Worm (Caenorhabditis elegans) whole organism, late embryonic: ENCODE data around the gene F59E12.9.

Experiments
- C08G9.2 ChIP-seq: sonication (generic microtip); optimal IDR thresholded peaks from 2 replicates; lab custom pipeline; 2016; ENCODE audit warnings: mild to moderate bottlenecking, missing genetic modification characterization, moderate library complexity, missing compliant biosample characterization
- F13H6.1 ChIP-seq: sonication (generic microtip); optimal IDR thresholded peaks from 2 replicates; lab custom pipeline; 2016; ENCODE audit warnings: missing genetic modification characterization, missing compliant biosample characterization
- K09A11.1 ChIP-seq: sonication (generic microtip); optimal IDR thresholded peaks from 2 replicates; lab custom pipeline; 2017; ENCODE audit warnings: antibody characterized with exemption, mild to moderate bottlenecking, missing genetic modification characterization, missing compliant biosample characterization; ENCODE audit not compliant: insufficient read depth
- T23F11.4 ChIP-seq: fragments of 200-800 bp; sonication (Bioruptor generic); optimal IDR thresholded peaks from 2 replicates; lab custom pipeline; 2018; ENCODE audit warnings: mild to moderate bottlenecking, missing genetic modification characterization, missing compliant biosample characterization
- Y22D7AL.16 ChIP-seq: sonication (generic microtip); optimal IDR thresholded peaks from 2 replicates; lab custom pipeline; 2016; ENCODE audit warnings: missing genetic modification characterization, missing compliant biosample characterization
- ahr-1 ChIP-seq: sonication (generic microtip); optimal IDR thresholded peaks from 2 replicates; lab custom pipeline; 2016; ENCODE audit warnings: missing genetic modification characterization, missing compliant biosample characterization
- ceh-22 ChIP-seq: sonication (generic microtip); optimal IDR thresholded peaks from 2 replicates; lab custom pipeline; 2017; ENCODE audit warnings: missing biosample characterization, missing genetic modification characterization
- ceh-24 ChIP-seq: sonication (generic microtip); optimal IDR thresholded peaks from 2 replicates; lab custom pipeline; 2016; ENCODE audit warnings: mild to moderate bottlenecking, missing genetic modification characterization, missing compliant biosample characterization
- ceh-30 ChIP-seq: fragments of 150-350 bp; optimal IDR thresholded peaks from 2 replicates; lab custom pipeline; 2014; ENCODE audit warnings: missing biosample characterization, missing genetic modification characterization
- ceh-31 ChIP-seq: sonication (generic microtip); optimal IDR thresholded peaks from 2 replicates; lab custom pipeline; 2016; ENCODE audit warnings: missing genetic modification characterization, missing compliant biosample characterization
- ceh-45 ChIP-seq: fragments of 200-800 bp; sonication (Bioruptor generic); IDR thresholded peaks from 2 replicates; pipeline ENCODE4 v1.3.6; 2022; ENCODE audit warnings: missing genetic modification reagents, missing genetic modification characterization, missing compliant biosample characterization
- ceh-6 ChIP-seq: fragments of 200-800 bp; sonication (Bioruptor generic); optimal IDR thresholded peaks from 2 replicates; lab custom pipeline; 2018; ENCODE audit warnings: mild to moderate bottlenecking, missing genetic modification characterization, missing compliant biosample characterization
- ceh-9 ChIP-seq: sonication (generic microtip); optimal IDR thresholded peaks from 2 replicates; lab custom pipeline; 2016; ENCODE audit warnings: mild to moderate bottlenecking, missing genetic modification characterization, inconsistent platforms, missing compliant biosample characterization
- che-1 ChIP-seq: sonication (generic microtip); optimal IDR thresholded peaks from 2 replicates; lab custom pipeline; 2016; ENCODE audit warnings: mild to moderate bottlenecking, missing genetic modification characterization, missing compliant biosample characterization
- dmd-4 ChIP-seq: sonication (generic microtip); optimal IDR thresholded peaks from 2 replicates; lab custom pipeline; 2016; ENCODE audit warnings: borderline replicate concordance, missing genetic modification characterization, missing compliant biosample characterization
- ets-4 ChIP-seq: sonication (generic microtip); optimal IDR thresholded peaks from 2 replicates; lab custom pipeline; 2016; ENCODE audit warnings: missing genetic modification characterization, missing compliant biosample characterization
- fkh-10 ChIP-seq: fragments of 150-350 bp; optimal IDR thresholded peaks from 2 replicates; lab custom pipeline; 2014; ENCODE audit warnings: missing biosample characterization, missing genetic modification reagents, missing genetic modification characterization
- fkh-6 ChIP-seq: sonication (generic microtip); optimal IDR thresholded peaks from 2 replicates; lab custom pipeline; 2016; ENCODE audit warnings: missing genetic modification characterization, missing compliant biosample characterization
- gmeb-2 ChIP-seq: sonication (generic microtip); optimal IDR thresholded peaks from 2 replicates; lab custom pipeline; 2016; ENCODE audit warnings: missing genetic modification characterization, inconsistent platforms, missing compliant biosample characterization
- hlh-15 ChIP-seq: sonication (generic microtip); optimal IDR thresholded peaks from 2 replicates; lab custom pipeline; 2016; ENCODE audit warnings: missing genetic modification characterization, missing compliant biosample characterization
- hlh-6 ChIP-seq: sonication (generic microtip); optimal IDR thresholded peaks from 2 replicates; lab custom pipeline; 2016; ENCODE audit warnings: missing genotype, missing genetic modification characterization, missing compliant biosample characterization
- lim-6 ChIP-seq: sonication (generic microtip); optimal IDR thresholded peaks from 2 replicates; lab custom pipeline; 2016; ENCODE audit warnings: missing genetic modification characterization, missing compliant biosample characterization
- npax-4 ChIP-seq: sonication (generic microtip); optimal IDR thresholded peaks from 2 replicates; lab custom pipeline; 2016; ENCODE audit warnings: missing genetic modification characterization, missing compliant biosample characterization
- pha-2 ChIP-seq: sonication (generic microtip); optimal IDR thresholded peaks from 2 replicates; lab custom pipeline; 2017; ENCODE audit warnings: mild to moderate bottlenecking, missing genetic modification characterization, missing compliant biosample characterization
- pha-4 ChIP-seq: fragments of 150-350 bp; optimal IDR thresholded peaks from 2 replicates; lab custom pipeline; 2018; ENCODE audit warnings: missing biosample characterization, missing genetic modification reagents, missing genetic modification characterization
- sdc-2 ChIP-seq: sonication (generic microtip); optimal IDR thresholded peaks from 2 replicates; lab custom pipeline; 2016; ENCODE audit warnings: missing genotype, missing genetic modification characterization, missing compliant biosample characterization
- syd-9 ChIP-seq: sonication (generic microtip); optimal IDR thresholded peaks from 2 replicates; lab custom pipeline; 2016; ENCODE audit warnings: mild to moderate bottlenecking, missing genetic modification characterization, moderate library complexity, missing compliant biosample characterization
- tbx-2 ChIP-seq: sonication (generic microtip); optimal IDR thresholded peaks from 2 replicates; lab custom pipeline; 2016; ENCODE audit warnings: missing genetic modification characterization, missing compliant biosample characterization
- ttx-3 ChIP-seq: sonication (generic microtip); optimal IDR thresholded peaks from 2 replicates; lab custom pipeline; 2016; ENCODE audit warnings: missing genetic modification reagents, missing genetic modification characterization, missing compliant biosample characterization
- unc-3 ChIP-seq, 2 experiments: fragments of 200-800 bp in 1 of 2; sonication (Bioruptor generic) in 1 of 2; sonication (generic microtip) in 1 of 2; conservative IDR thresholded peaks in 1 of 2; optimal IDR thresholded peaks in 1 of 2; 2 replicates each; pipeline versions ENCODE4 v1.3.6 to Lab custom; 2016 to 2022; ENCODE audit warnings: missing compliant biosample characterization in 2 of 2, missing genetic modification characterization in 2 of 2, missing genetic modification reagents in 1 of 2
- unc-42 ChIP-seq: sonication (generic microtip); optimal IDR thresholded peaks from 2 replicates; lab custom pipeline; 2016; ENCODE audit warnings: missing genotype, missing genetic modification characterization, missing compliant biosample characterization
- unc-55 ChIP-seq: sonication (generic microtip); optimal IDR thresholded peaks from 2 replicates; lab custom pipeline; 2017; ENCODE audit warnings: missing biosample characterization, missing genetic modification reagents, missing genetic modification characterization
- ztf-16 ChIP-seq: sonication (generic microtip); optimal IDR thresholded peaks from 2 replicates; lab custom pipeline; 2017; ENCODE audit warnings: missing genetic modification characterization, missing compliant biosample characterization

Gene F59E12.9

DNA sequence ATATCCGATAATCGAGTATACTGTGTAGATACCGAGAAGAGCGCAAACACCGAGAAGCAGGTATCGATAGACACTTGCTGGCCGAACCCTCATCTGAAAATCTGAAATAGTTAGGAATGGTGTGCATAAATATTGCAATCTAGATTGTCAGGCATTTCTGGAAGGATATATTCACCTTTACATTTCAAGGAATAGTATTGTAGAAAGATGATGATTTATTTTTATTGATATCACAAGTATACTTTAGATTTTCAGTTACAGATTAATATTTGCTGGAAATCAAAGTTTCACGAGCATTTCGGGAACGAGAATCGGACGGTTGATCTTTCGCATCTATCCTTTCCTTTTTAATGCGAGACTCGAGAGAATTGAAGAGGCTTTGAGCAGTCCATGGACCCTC, 12.8 kb upstream of the F59E12.9 start, which contains the start of gene fut-3:
Gene fut-3 (minus strand): TSS at position 101 of the 400 bp plus-strand sequence.
- TF ChIP-seq pha-2 (tag; lab: Kevin White, UChicago), result no peak

DNA sequence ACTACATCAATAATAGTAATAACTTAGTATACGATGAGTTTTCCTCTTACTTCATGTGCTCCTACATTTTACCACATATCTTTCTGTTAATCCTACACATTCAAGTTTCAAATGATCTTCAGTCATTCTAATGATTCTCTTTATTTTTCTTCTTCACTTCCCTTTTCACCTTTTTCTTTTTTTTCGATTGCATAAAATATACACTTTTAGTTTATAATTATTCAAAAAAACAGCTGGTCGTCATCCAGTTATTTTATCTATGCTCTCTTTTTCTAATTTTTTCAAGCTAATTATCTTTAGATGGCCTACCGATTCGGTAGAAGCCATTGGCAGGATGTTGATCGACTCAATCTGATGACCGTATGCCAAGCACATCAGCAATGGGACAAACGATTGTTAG, 7.4 kb upstream of the F59E12.9 start, which contains the start of gene F59E12.1:
Gene F59E12.1 (plus strand): TSS at position 301 of the 400 bp plus-strand sequence.
- TF ChIP-seq che-1 (tag; lab: Kevin White, UChicago), result no peak
- TF ChIP-seq ceh-45 (GFP tag; lab: Robert Waterston, UW), result no peak
- TF ChIP-seq unc-3 (GFP tag; conservative IDR thresholded peaks at IDR 0.05; lab: Robert Waterston, UW), result no peak
- TF ChIP-seq unc-3 (tag; optimal IDR thresholded peaks at IDR 0.05; lab: Kevin White, UChicago), result no peak
- TF ChIP-seq unc-55, result no peak
- no peak for TF ChIP-seq npax-4 (tag; lab: Kevin White, UChicago)
- no peak for TF ChIP-seq ceh-24 (tag; lab: Kevin White, UChicago)
- TF ChIP-seq pha-4, result no peak
- no peak for TF ChIP-seq ceh-30 (tag; lab: Kevin White, UChicago)
- no peak for TF ChIP-seq ceh-31 (tag; lab: Kevin White, UChicago)
- TF ChIP-seq unc-42 (tag; lab: Kevin White, UChicago), result no peak
- TF ChIP-seq hlh-15 (tag; lab: Kevin White, UChicago), result no peak
- TF ChIP-seq hlh-6 (tag; lab: Kevin White, UChicago), result no peak
- no peak for TF ChIP-seq fkh-10
- TF ChIP-seq T23F11.4 (GFP tag; lab: Kevin White, UChicago), result no peak
- TF ChIP-seq syd-9, result no peak
- TF ChIP-seq ets-4 (tag; lab: Kevin White, UChicago), result no peak
- TF ChIP-seq F13H6.1 (tag; lab: Kevin White, UChicago), result no peak
- TF ChIP-seq ahr-1 (tag; lab: Kevin White, UChicago), result no peak
- no peak for TF ChIP-seq tbx-2 (tag; lab: Kevin White, UChicago)
- no peak for TF ChIP-seq ztf-16 (tag; lab: Kevin White, UChicago)

DNA sequence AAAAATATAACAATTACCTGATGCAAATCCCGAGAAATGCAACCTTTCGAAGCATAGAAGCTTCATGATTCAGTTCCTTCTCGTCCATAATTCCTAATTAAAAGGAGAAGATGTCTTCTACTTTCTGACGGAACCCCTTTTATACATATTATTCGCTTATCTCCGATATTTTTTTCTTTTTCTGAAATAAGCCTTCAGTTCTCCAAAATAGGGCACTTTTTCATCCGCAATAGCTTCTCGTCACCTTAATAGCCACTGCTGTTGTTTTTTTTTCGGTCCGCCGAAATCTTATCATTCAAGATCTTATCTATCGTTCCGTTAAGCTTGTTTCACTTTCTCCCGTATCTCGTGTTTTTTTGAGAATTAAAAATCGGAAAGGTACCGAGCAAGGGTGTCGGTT, 5.5 kb upstream of the F59E12.9 start, which contains the start of gene bli-2:
Gene bli-2 (minus strand): TSS at position 101 of the 400 bp plus-strand sequence.
- TF ChIP-seq C08G9.2 (tag; lab: Kevin White, UChicago), result no peak
- no peak for TF ChIP-seq fkh-10
- TF ChIP-seq ets-4 (tag; lab: Kevin White, UChicago), result no peak
- no peak for TF ChIP-seq ceh-22 (tag; lab: Kevin White, UChicago)
- no peak for TF ChIP-seq sdc-2 (tag; lab: Kevin White, UChicago)
- TF ChIP-seq ceh-6 (GFP tag; lab: Kevin White, UChicago), result no peak
- no peak for TF ChIP-seq hlh-15 (tag; lab: Kevin White, UChicago)
- no peak for TF ChIP-seq ceh-45 (GFP tag; lab: Robert Waterston, UW)
- TF ChIP-seq Y22D7AL.16 (tag; lab: Kevin White, UChicago), result no peak
- TF ChIP-seq pha-4, result no peak
- no peak for TF ChIP-seq gmeb-2 (tag; lab: Kevin White, UChicago)
- TF ChIP-seq fkh-6 (tag; lab: Kevin White, UChicago), result no peak
- no peak for TF ChIP-seq unc-3 (GFP tag; conservative IDR thresholded peaks at IDR 0.05; lab: Robert Waterston, UW)
- TF ChIP-seq unc-3 (tag; optimal IDR thresholded peaks at IDR 0.05; lab: Kevin White, UChicago), result no peak

DNA sequence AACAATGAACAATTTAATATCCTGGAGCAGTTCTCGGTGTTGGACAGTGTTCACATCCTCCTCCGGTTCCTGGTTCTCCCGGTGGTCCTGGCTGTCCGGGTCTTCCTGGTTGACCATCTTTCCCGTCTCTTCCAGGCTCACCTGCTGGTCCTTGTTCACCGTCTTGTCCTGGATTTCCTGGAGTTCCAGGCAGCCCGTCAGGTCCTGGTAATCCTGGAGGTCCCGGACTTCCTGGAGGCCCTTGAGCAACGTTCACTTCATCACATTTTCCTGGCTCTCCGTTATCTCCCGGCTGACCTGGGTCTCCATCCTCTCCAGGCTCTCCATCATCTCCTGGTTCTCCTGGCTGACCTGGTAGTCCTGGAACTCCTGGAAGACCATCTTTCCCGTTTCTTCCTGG, 4.6 kb upstream of the F59E12.9 start:
- TF ChIP-seq ttx-3 (tag; lab: Kevin White, UChicago), result no peak
- TF ChIP-seq fkh-6 (tag; lab: Kevin White, UChicago), result no peak
- no peak for TF ChIP-seq ceh-22 (tag; lab: Kevin White, UChicago)
- TF ChIP-seq ets-4 (tag; lab: Kevin White, UChicago), result no peak
- TF ChIP-seq pha-4, result no peak
- TF ChIP-seq dmd-4, result no peak
- TF ChIP-seq lim-6 (tag; lab: Kevin White, UChicago), result no peak
- TF ChIP-seq ceh-9 (tag; lab: Kevin White, UChicago), result no peak
- TF ChIP-seq K09A11.1 (tag; lab: Kevin White, UChicago), result no peak
- TF ChIP-seq, all 69 proteins: peak for 0
